Fruit fly (Drosophila melanogaster) whole organism, embryonic: ENCODE results near the gene mthl1.

Experiments
- Abd-B ChIP-seq: fragments of 200-800 bp; sonication (Bioruptor generic); optimal IDR thresholded peaks from 2 replicates; lab custom pipeline; 2018; ENCODE audit warnings: missing biosample characterization, mild to moderate bottlenecking, missing genetic modification characterization, moderate library complexity
- Antp ChIP-seq: fragments of 200-800 bp; sonication (Bioruptor generic); optimal IDR thresholded peaks from 3 replicates; lab custom pipeline; 2016; ENCODE audit warnings: missing biosample characterization, missing genetic modification characterization
- Bgb ChIP-seq: fragments of 200-800 bp; sonication (Bioruptor generic); IDR thresholded peaks from 2 replicates; pipeline ENCODE4 v1.3.6; 2022; ENCODE audit warnings: missing biosample characterization, missing genetic modification characterization; ENCODE audit not compliant: partially characterized antibody
- C15 ChIP-seq: fragments of 200-800 bp; sonication (Bioruptor generic); IDR thresholded peaks from 3 replicates; pipeline ENCODE4 v1.3.6; 2022; ENCODE audit warnings: missing biosample characterization, missing genetic modification characterization
- CG11093 ChIP-seq: fragments of 200-800 bp; sonication (Bioruptor generic); IDR thresholded peaks from 3 replicates; pipeline ENCODE4 v1.3.6; 2022; ENCODE audit warnings: missing biosample characterization, missing genetic modification characterization
- CG11696 ChIP-seq: fragments of 200-800 bp; sonication (Bioruptor generic); IDR thresholded peaks from 2 replicates; pipeline ENCODE4 v1.3.6; 2022; ENCODE audit warnings: missing biosample characterization, missing genetic modification characterization
- CG1233 ChIP-seq: fragments of 200-800 bp; sonication (Bioruptor generic); optimal IDR thresholded peaks from 4 replicates; lab custom pipeline; 2018; ENCODE audit warnings: missing biosample characterization, mild to moderate bottlenecking, missing genetic modification characterization
- CG13624 ChIP-seq: fragments of 200-800 bp; sonication (Bioruptor generic); optimal IDR thresholded peaks from 2 replicates; lab custom pipeline; 2016; ENCODE audit warnings: missing biosample characterization, missing genetic modification characterization
- CG15514 ChIP-seq: fragments of 200-800 bp; sonication (Bioruptor generic); optimal IDR thresholded peaks from 3 replicates; lab custom pipeline; 2017; ENCODE audit warnings: missing biosample characterization, missing genetic modification characterization, mild to moderate bottlenecking, moderate library complexity, missing genetic modification reagents
- CG15696 ChIP-seq: fragments of 200-800 bp; sonication (Bioruptor generic); optimal IDR thresholded peaks from 2 replicates; lab custom pipeline; 2019; ENCODE audit warnings: missing biosample characterization, mild to moderate bottlenecking, missing genetic modification characterization, moderate library complexity
- CG16813 ChIP-seq: fragments of 200-800 bp; sonication (Bioruptor generic); IDR thresholded peaks from 3 replicates; pipeline ENCODE4 v1.3.6; 2022; ENCODE audit warnings: missing biosample characterization, missing genetic modification characterization; ENCODE audit not compliant: partially characterized antibody
- CG4404 ChIP-seq: fragments of 200-800 bp; sonication (Bioruptor generic); IDR thresholded peaks from 2 replicates; pipeline ENCODE4 v1.3.6; 2022; ENCODE audit warnings: missing biosample characterization, missing genetic modification characterization
- CG5180 ChIP-seq: fragments of 200-800 bp; sonication (Bioruptor generic); optimal IDR thresholded peaks from 3 replicates; lab custom pipeline; 2017; ENCODE audit warnings: missing biosample characterization, missing genetic modification characterization, mild to moderate bottlenecking, moderate library complexity, missing genetic modification reagents
- CG5245 ChIP-seq: fragments of 200-800 bp; sonication (Bioruptor generic); optimal IDR thresholded peaks from 3 replicates; lab custom pipeline; 2016; ENCODE audit warnings: missing biosample characterization, missing genetic modification characterization
- CG6689 ChIP-seq: fragments of 200-800 bp; sonication (Bioruptor generic); IDR thresholded peaks from 2 replicates; pipeline ENCODE4 v1.3.6; 2022; ENCODE audit warnings: missing biosample characterization, missing genetic modification characterization
- CG7357 ChIP-seq: fragments of 200-800 bp; sonication (Bioruptor generic); IDR thresholded peaks from 3 replicates; pipeline ENCODE4 v1.3.6; 2022; ENCODE audit warnings: missing biosample characterization, missing genetic modification characterization
- CG8765 ChIP-seq: fragments of 200-800 bp; sonication (Bioruptor generic); IDR thresholded peaks from 2 replicates; pipeline ENCODE4 v1.3.6; 2022; ENCODE audit warnings: missing biosample characterization, missing genetic modification characterization
- Doc2 ChIP-seq: fragments of 200-800 bp; sonication (Bioruptor generic); IDR thresholded peaks from 2 replicates; pipeline ENCODE4 v1.3.6; 2022; ENCODE audit warnings: missing biosample characterization, missing genetic modification characterization
- Eip74EF ChIP-seq, 2 experiments: fragments of 200-800 bp in 1 of 2; fragments of >200 bp in 1 of 2; sonication (Bioruptor generic) in 1 of 2; optimal IDR thresholded peaks; 2 replicates each; lab custom pipeline; 2017 to 2019; ENCODE audit warnings: missing biosample characterization in 2 of 2, missing genetic modification characterization in 2 of 2, mild to moderate bottlenecking in 1 of 2, moderate library complexity in 1 of 2
- Fer1 ChIP-seq: fragments of 200-800 bp; sonication (Bioruptor generic); optimal IDR thresholded peaks from 2 replicates; lab custom pipeline; 2017; ENCODE audit warnings: missing biosample characterization, mild to moderate bottlenecking, missing genetic modification characterization
- H2.0 ChIP-seq: fragments of 200-800 bp; sonication (Bioruptor generic); IDR thresholded peaks from 2 replicates; pipeline ENCODE4 v1.3.6; 2022; ENCODE audit warnings: missing biosample characterization, missing genetic modification characterization
- MESR4 ChIP-seq: fragments of 200-800 bp; sonication (Bioruptor generic); optimal IDR thresholded peaks from 2 replicates; lab custom pipeline; 2018; ENCODE audit warnings: missing biosample characterization, mild to moderate bottlenecking, missing genetic modification characterization, moderate library complexity
- Myb ChIP-seq: fragments of 200-800 bp; sonication (Bioruptor generic); optimal IDR thresholded peaks from 2 replicates; lab custom pipeline; 2016; ENCODE audit warnings: missing biosample characterization, missing genetic modification characterization
- Oaz ChIP-seq: fragments of 200-800 bp; sonication (Bioruptor generic); IDR thresholded peaks from 2 replicates; pipeline ENCODE4 v1.3.6; 2022; ENCODE audit warnings: missing biosample characterization, missing genetic modification characterization
- Poxn ChIP-seq: fragments of 200-800 bp; sonication (Bioruptor generic); IDR thresholded peaks from 2 replicates; pipeline ENCODE4 v1.3.6; 2022; ENCODE audit warnings: missing biosample characterization, missing genetic modification characterization
- Rfx ChIP-seq: fragments of 200-800 bp; sonication (Bioruptor generic); IDR thresholded peaks from 2 replicates; pipeline ENCODE4 v1.3.6; 2022; ENCODE audit warnings: missing biosample characterization, missing genetic modification characterization
- Scr ChIP-seq: fragments of 200-800 bp; sonication (Bioruptor generic); IDR thresholded peaks from 2 replicates; pipeline ENCODE4 v1.3.6; 2022; ENCODE audit warnings: missing biosample characterization, missing genetic modification characterization; ENCODE audit not compliant: partially characterized antibody
- Sin3A ChIP-seq: fragments of >200 bp; optimal IDR thresholded peaks from 2 replicates; lab custom pipeline; 2018
- Sry-β ChIP-seq: fragments of 200-800 bp; sonication (Bioruptor generic); optimal IDR thresholded peaks from 2 replicates; lab custom pipeline; 2018; ENCODE audit warnings: missing biosample characterization, mild to moderate bottlenecking, missing genetic modification characterization, moderate library complexity
- Xrp1 ChIP-seq: fragments of 200-800 bp; sonication (Bioruptor generic); IDR thresholded peaks from 2 replicates; pipeline ENCODE4 v1.3.6; 2022; ENCODE audit warnings: missing biosample characterization, missing genetic modification characterization
- az2 ChIP-seq: fragments of 200-800 bp; sonication (Bioruptor generic); optimal IDR thresholded peaks from 3 replicates; lab custom pipeline; 2016; ENCODE audit warnings: missing biosample characterization, missing genetic modification characterization
- cg ChIP-seq: fragments of 200-800 bp; sonication (Bioruptor generic); optimal IDR thresholded peaks from 3 replicates; lab custom pipeline; 2019; ENCODE audit warnings: missing biosample characterization, mild to moderate bottlenecking, missing genetic modification characterization, moderate library complexity
- corto ChIP-seq: fragments of 200-800 bp; sonication (Bioruptor generic); optimal IDR thresholded peaks from 2 replicates; lab custom pipeline; 2016; ENCODE audit warnings: missing biosample characterization, mild to moderate bottlenecking, missing genetic modification characterization, moderate library complexity
- exex ChIP-seq: fragments of 200-800 bp; sonication (Bioruptor generic); optimal IDR thresholded peaks from 4 replicates; lab custom pipeline; 2018; ENCODE audit warnings: missing biosample characterization, mild to moderate bottlenecking, missing genetic modification characterization, moderate library complexity
- gcm ChIP-seq: fragments of 200-800 bp; sonication (Bioruptor generic); optimal IDR thresholded peaks from 2 replicates; lab custom pipeline; 2019; ENCODE audit warnings: missing biosample characterization, mild to moderate bottlenecking, missing genetic modification characterization, moderate library complexity
- gt ChIP-seq: fragments of 200-800 bp; sonication (Bioruptor generic); IDR thresholded peaks from 2 replicates; pipeline ENCODE4 v1.3.6; 2022; ENCODE audit warnings: missing biosample characterization, missing genetic modification characterization
- her ChIP-seq: fragments of 200-800 bp; sonication (Bioruptor generic); optimal IDR thresholded peaks from 2 replicates; lab custom pipeline; 2016; ENCODE audit warnings: missing biosample characterization, missing genetic modification characterization
- lab ChIP-seq: fragments of 200-800 bp; sonication (Bioruptor generic); optimal IDR thresholded peaks from 3 replicates; lab custom pipeline; 2017; ENCODE audit warnings: missing biosample characterization, missing genetic modification characterization, mild to moderate bottlenecking, moderate library complexity, missing genetic modification reagents
- mam ChIP-seq: fragments of 200-800 bp; sonication (Bioruptor generic); optimal IDR thresholded peaks from 3 replicates; lab custom pipeline; 2016; ENCODE audit warnings: missing biosample characterization, missing genetic modification characterization
- nerfin-2 ChIP-seq: fragments of 200-800 bp; sonication (Bioruptor generic); IDR thresholded peaks from 2 replicates; pipeline ENCODE4 v1.3.6; 2022; ENCODE audit warnings: missing biosample characterization, missing genetic modification characterization; ENCODE audit not compliant: partially characterized antibody
- peb ChIP-seq: fragments of 200-800 bp; sonication (Bioruptor generic); IDR thresholded peaks from 2 replicates; pipeline ENCODE4 v1.3.6; 2022; ENCODE audit warnings: missing biosample characterization, missing genetic modification characterization
- pho ChIP-seq: fragments of 200-800 bp; sonication (Bioruptor generic); optimal IDR thresholded peaks from 2 replicates; lab custom pipeline; 2016; ENCODE audit warnings: missing biosample characterization, missing genetic modification characterization
- pnt ChIP-seq: fragments of 200-800 bp; sonication (Bioruptor generic); optimal IDR thresholded peaks from 3 replicates; lab custom pipeline; 2016; ENCODE audit warnings: missing biosample characterization, missing genetic modification characterization
- pros ChIP-seq: fragments of 200-800 bp; sonication (Bioruptor generic); optimal IDR thresholded peaks from 3 replicates; lab custom pipeline; 2019; ENCODE audit warnings: missing biosample characterization, mild to moderate bottlenecking, missing genetic modification characterization, moderate library complexity
- ranshi ChIP-seq: fragments of 200-800 bp; sonication (Bioruptor generic); IDR thresholded peaks from 2 replicates; pipeline ENCODE4 v1.3.6; 2022; ENCODE audit warnings: missing biosample characterization, missing genetic modification characterization
- seq ChIP-seq: fragments of 200-800 bp; sonication (Bioruptor generic); IDR thresholded peaks from 2 replicates; pipeline ENCODE4 v1.3.6; 2022; ENCODE audit warnings: missing biosample characterization, missing genetic modification characterization
- slbo ChIP-seq: fragments of 200-800 bp; sonication (Bioruptor generic); IDR thresholded peaks from 2 replicates; pipeline ENCODE4 v1.3.6; 2022; ENCODE audit warnings: missing biosample characterization, missing genetic modification characterization
- ssp ChIP-seq: fragments of 200-800 bp; sonication (Bioruptor generic); IDR thresholded peaks from 2 replicates; pipeline ENCODE4 v1.3.6; 2022; ENCODE audit warnings: missing biosample characterization, missing genetic modification characterization
- tna ChIP-seq: fragments of 200-800 bp; sonication (Bioruptor generic); IDR thresholded peaks from 2 replicates; pipeline ENCODE4 v1.3.6; 2022; ENCODE audit warnings: missing biosample characterization, missing genetic modification characterization; ENCODE audit not compliant: partially characterized antibody

mthl1 gene

DNA sequence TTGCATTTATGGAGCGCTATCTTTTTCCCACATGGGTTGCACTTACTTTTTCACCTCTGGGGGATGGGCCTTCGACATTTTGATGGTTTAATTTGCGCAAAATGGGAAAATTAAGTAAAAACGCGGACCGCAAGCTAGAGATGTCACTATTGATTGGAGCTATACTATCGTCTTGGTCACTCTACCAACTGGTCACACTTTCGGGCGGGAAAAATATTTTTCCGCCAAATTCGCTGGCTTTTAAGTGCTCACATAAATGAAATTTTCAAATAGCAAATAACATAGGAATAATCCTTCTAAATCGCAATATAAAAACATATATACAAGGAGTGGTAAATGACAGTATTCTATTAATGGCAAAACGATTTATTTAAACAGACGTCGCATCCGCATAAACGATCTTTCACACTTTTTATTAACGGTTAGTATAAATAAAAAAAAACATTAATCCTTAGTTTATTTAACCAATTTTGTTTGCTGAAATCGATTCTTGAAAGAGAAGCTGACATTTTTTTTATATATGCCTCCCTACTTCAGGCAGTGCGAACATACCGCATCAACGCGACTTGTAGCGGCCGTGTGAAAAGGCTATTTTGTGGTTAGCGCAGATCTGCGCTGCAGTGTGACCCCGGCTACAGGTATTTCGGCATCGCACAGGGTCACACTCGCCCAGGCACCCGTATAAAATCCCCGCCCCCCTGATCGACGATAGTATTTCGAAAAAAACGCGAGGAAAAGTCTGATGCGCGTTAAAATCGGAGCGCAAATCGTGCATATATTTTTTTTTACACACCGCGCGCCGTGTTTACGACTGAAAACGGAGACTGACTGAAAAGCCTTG is at the start of gene mthl1, which contains the start of gene SNRPG (continued):
- TF ChIP-seq CG5245 (GFP tag; lab: Kevin White, UChicago) (peak; percentile 57), exex (tag; lab: Kevin White, UChicago) (no peak), Xrp1 (GFP tag; lab: Robert Waterston, UW) (peak; percentile 87), az2 (GFP tag; lab: Kevin White, UChicago) (peak; percentile 80), mam (GFP tag; lab: Kevin White, UChicago) (peak; percentile 68), CG6689 (GFP tag; lab: Robert Waterston, UW) (peak; percentile 90), MESR4 (peak; percentile 34), CG5180 (peak; percentile 17), nerfin-2 (GFP tag; lab: Robert Waterston, UW) (no peak), Antp (GFP tag; lab: Kevin White, UChicago) (peak; percentile 73), CG13624 (peak; percentile 76), corto (GFP tag; lab: Kevin White, UChicago) (no peak), Bgb (GFP tag; lab: Robert Waterston, UW) (peak; percentile 69), CG8765 (GFP tag; lab: Robert Waterston, UW) (peak; percentile 90), CG11696 (peak; percentile 76), Fer1 (GFP tag; lab: Kevin White, UChicago) (peak; percentile 3), CG15696 (tag; lab: Kevin White, UChicago) (peak; percentile 49), gt (GFP tag; lab: Robert Waterston, UW) (peak; percentile 78), CG7357 (GFP tag; lab: Robert Waterston, UW) (peak; percentile 100), lab (GFP tag; lab: Kevin White, UChicago) (peak; percentile 81), CG1233 (peak; percentile 71), gcm (GFP tag; lab: Kevin White, UChicago) (peak; percentile 19), peb (GFP tag; lab: Robert Waterston, UW) (peak; percentile 68), CG4404 (GFP tag; lab: Robert Waterston, UW) (peak; percentile 86), CG11093 (GFP tag; lab: Robert Waterston, UW) (peak; percentile 91), her (GFP tag; lab: Kevin White, UChicago) (peak; percentile 81), pnt (GFP tag; lab: Kevin White, UChicago) (peak; percentile 88), cg (no peak), H2.0 (GFP tag; lab: Robert Waterston, UW) (peak; percentile 93), Oaz (peak; percentile 85), ssp (GFP tag; lab: Robert Waterston, UW) (peak; percentile 99), Eip74EF (GFP tag; optimal IDR thresholded peaks at IDR 0.05; lab: Kevin White, UChicago) (peak in 1 of 2 experiments; percentile 45), Abd-B (peak; percentile 87), Rfx (GFP tag; lab: Robert Waterston, UW) (peak; percentile 96), tna (GFP tag; lab: Robert Waterston, UW) (peak; percentile 46; the same call in 1 of the 2 replicates), Myb (GFP tag; lab: Kevin White, UChicago) (peak; percentile 43), Poxn (GFP tag; lab: Robert Waterston, UW) (peak; percentile 65), Scr (GFP tag; lab: Robert Waterston, UW) (peak; percentile 74), C15 (GFP tag; lab: Robert Waterston, UW) (peak; percentile 77), slbo (GFP tag; lab: Robert Waterston, UW) (peak; percentile 97), Sry-β (peak; percentile 71), Sin3A (peak; percentile 74), ranshi (GFP tag; lab: Robert Waterston, UW) (peak; percentile 94), seq (GFP tag; lab: Robert Waterston, UW) (peak; percentile 81), pho (GFP tag; lab: Kevin White, UChicago) (peak; percentile 81), Doc2 (GFP tag; lab: Robert Waterston, UW) (peak; percentile 53; the same call in 1 of the 2 replicates), pros (no peak), CG16813 (GFP tag; lab: Robert Waterston, UW) (peak; percentile 66), CG15514 (GFP tag; lab: Kevin White, UChicago) (peak; percentile 71)
